Worm (Caenorhabditis elegans): ENCODE data around the gene mdt-30.
A peak's percentile ranks its signal among the peaks of the same experiment; 100 is the strongest.

Gene mdt-30

ce11 chrIII:7977224-7977623, 50.6 kb downstream of the mdt-30 start:
- TF ChIP-seq sma-9 (GFP tag; optimal IDR thresholded peaks at IDR 0.05) (peak; percentile 7), sma-9 (tag; optimal IDR thresholded peaks at IDR 0.05) (no peak), F13H6.1 (tag; optimal IDR thresholded peaks at IDR 0.05) (peak; percentile 26), sma-3 (GFP tag; optimal IDR thresholded peaks at IDR 0.05) (peak; percentile 11), Y55F3AM.14 (GFP tag; optimal IDR thresholded peaks at IDR 0.05) (no peak), nhr-77 (tag; optimal IDR thresholded peaks at IDR 0.05) (no peak), nhr-11 (tag; optimal IDR thresholded peaks at IDR 0.05) (no peak), sem-4 (tag; optimal IDR thresholded peaks at IDR 0.05) (no peak), nhr-21 (tag; optimal IDR thresholded peaks at IDR 0.05) (peak; percentile 45), ama-1 (optimal IDR thresholded peaks at IDR 0.05) (peak; percentile 24)
